Worm (Caenorhabditis elegans) whole organism, L4 larva: ENCODE data around the gene C46F9.5.

ENCODE experiments used
- F26F4.8 ChIP-seq: fragments of 200-800 bp; sonication (Bioruptor generic); conservative IDR thresholded peaks from 2 replicates; pipeline ENCODE4 v1.3.6; 2022; ENCODE audit warnings: missing genetic modification characterization, missing compliant biosample characterization
- R02D3.7 ChIP-seq: fragments of 150-350 bp; sonication (generic microtip); optimal IDR thresholded peaks from 3 replicates; lab custom pipeline; 2014; ENCODE audit warnings: missing biosample characterization, missing genetic modification characterization
- aha-1 ChIP-seq: fragments of 150-350 bp; peaks from one replicate; lab custom pipeline; 2014; ENCODE audit warnings: missing biosample characterization, missing genetic modification characterization
- aly-2 ChIP-seq: sonication (generic microtip); optimal IDR thresholded peaks from 2 replicates; lab custom pipeline; 2018; ENCODE audit warnings: missing biosample characterization, missing genetic modification characterization
- daf-8 ChIP-seq: fragments of 200-800 bp; sonication (Bioruptor generic); IDR thresholded peaks from 2 replicates; pipeline ENCODE4 v1.3.6; 2022; ENCODE audit warnings: missing genetic modification characterization, missing compliant biosample characterization
- dmd-6 ChIP-seq: fragments of 200-800 bp; sonication (Bioruptor generic); IDR thresholded peaks from 2 replicates; pipeline ENCODE4 v1.3.6; 2022; ENCODE audit warnings: missing genetic modification reagents, missing genetic modification characterization, missing compliant biosample characterization
- dmd-9 ChIP-seq: fragments of 200-800 bp; sonication (Bioruptor generic); IDR thresholded peaks from 2 replicates; pipeline ENCODE4 v1.3.6; 2022; ENCODE audit warnings: missing genetic modification reagents, missing genetic modification characterization, missing compliant biosample characterization
- lin-13 ChIP-seq: fragments of 150-350 bp; optimal IDR thresholded peaks from 2 replicates; lab custom pipeline; 2014; ENCODE audit warnings: missing biosample characterization, missing genetic modification reagents, missing genetic modification characterization
- nhr-76 ChIP-seq: fragments of 150-350 bp; optimal IDR thresholded peaks from 2 replicates; lab custom pipeline; 2014; ENCODE audit warnings: missing biosample characterization, missing genetic modification characterization
- skn-1 ChIP-seq: fragments of 150-350 bp; optimal IDR thresholded peaks from 2 replicates; lab custom pipeline; 2014; ENCODE audit warnings: missing biosample characterization, missing genetic modification characterization
- zag-1 ChIP-seq: fragments of 150-350 bp; optimal IDR thresholded peaks from 2 replicates; lab custom pipeline; 2014; ENCODE audit warnings: missing biosample characterization, missing genetic modification characterization
- ztf-11 ChIP-seq: fragments of 150-350 bp; optimal IDR thresholded peaks from 2 replicates; lab custom pipeline; 2014; ENCODE audit warnings: missing biosample characterization, missing genetic modification characterization

DNA sequence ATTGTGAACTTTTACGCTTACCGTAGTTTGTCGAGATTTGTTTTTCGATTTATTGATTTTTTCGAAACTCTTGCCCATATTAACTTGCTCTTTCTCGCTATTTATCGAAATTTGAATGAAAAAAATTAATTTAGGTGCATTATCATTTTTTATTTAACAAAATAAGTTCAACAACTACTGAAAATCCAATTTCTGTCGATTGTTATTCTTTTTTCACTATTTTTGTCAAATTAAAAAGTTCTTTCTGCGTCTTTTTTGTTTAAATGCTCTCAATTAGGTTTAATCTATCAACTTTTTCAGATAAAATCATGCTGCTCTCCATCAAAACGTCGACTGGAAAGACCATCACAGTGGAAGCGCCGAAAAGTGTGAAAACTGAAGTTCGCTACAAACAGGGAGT lies 30.8 kb downstream of the C46F9.5 start, which contains the start of gene F52C6.2:
- TF ChIP-seq dmd-9 (GFP tag; lab: Robert Waterston, UW) (no peak), lin-13 (no peak), R02D3.7 (tag; lab: Kevin White, UChicago) (no peak), dmd-6 (GFP tag; lab: Robert Waterston, UW) (no peak), zag-1 (tag; lab: Kevin White, UChicago) (no peak), nhr-76 (tag; lab: Kevin White, UChicago) (no peak), aly-2 (tag; lab: Kevin White, UChicago) (no peak), ztf-11 (no peak), aha-1 (tag; lab: Kevin White, UChicago) (no peak), daf-8 (GFP tag; lab: Robert Waterston, UW) (no peak), skn-1 (no peak), F26F4.8 (GFP tag; lab: Robert Waterston, UW) (no peak)
